Fruit fly (Drosophila melanogaster) whole organism, embryonic: ENCODE results near the gene CG17283.

Experiments used
- Asciz ChIP-seq: fragments of 200-800 bp; sonication (Bioruptor generic); optimal IDR thresholded peaks from 2 replicates; lab custom pipeline; 2017; ENCODE audit warnings: missing biosample characterization, mild to moderate bottlenecking, missing genetic modification characterization, missing genetic modification reagents
- Atf3 ChIP-seq: fragments of 200-800 bp; sonication (Bioruptor generic); optimal IDR thresholded peaks from 3 replicates; lab custom pipeline; 2016; ENCODE audit warnings: missing biosample characterization, missing genetic modification characterization
- Blimp-1 ChIP-seq: fragments of 200-800 bp; sonication (Bioruptor generic); optimal IDR thresholded peaks from 3 replicates; lab custom pipeline; 2018; ENCODE audit warnings: missing biosample characterization, missing genetic modification characterization, mild to moderate bottlenecking, moderate library complexity, missing genetic modification reagents
- CG10462 ChIP-seq: fragments of 200-800 bp; sonication (Bioruptor generic); optimal IDR thresholded peaks from 2 replicates; lab custom pipeline; 2016; ENCODE audit warnings: missing biosample characterization, missing genetic modification characterization
- CG10959 ChIP-seq: fragments of 200-800 bp; sonication (Bioruptor generic); IDR thresholded peaks from 2 replicates; pipeline ENCODE4 v1.3.6; 2022; ENCODE audit warnings: missing biosample characterization, missing genetic modification characterization
- CG11398 ChIP-seq: fragments of 200-800 bp; sonication (Bioruptor generic); optimal IDR thresholded peaks from 2 replicates; lab custom pipeline; 2016; ENCODE audit warnings: missing biosample characterization, missing genetic modification characterization
- CG1233 ChIP-seq: fragments of 200-800 bp; sonication (Bioruptor generic); optimal IDR thresholded peaks from 4 replicates; lab custom pipeline; 2018; ENCODE audit warnings: missing biosample characterization, mild to moderate bottlenecking, missing genetic modification characterization
- CG12744 ChIP-seq: fragments of 200-800 bp; sonication (Bioruptor generic); optimal IDR thresholded peaks from 2 replicates; lab custom pipeline; 2016; ENCODE audit warnings: missing biosample characterization, missing genetic modification characterization
- CG13424 ChIP-seq: fragments of 200-800 bp; sonication (Bioruptor generic); optimal IDR thresholded peaks from 2 replicates; lab custom pipeline; 2019; ENCODE audit warnings: missing biosample characterization, mild to moderate bottlenecking, missing genetic modification characterization, moderate library complexity
- CG13894 ChIP-seq: fragments of 200-800 bp; sonication (Bioruptor generic); optimal IDR thresholded peaks from 3 replicates; lab custom pipeline; 2018; ENCODE audit warnings: missing biosample characterization, mild to moderate bottlenecking, missing genetic modification characterization, moderate library complexity
- CG14710 ChIP-seq: fragments of 200-800 bp; sonication (Bioruptor generic); optimal IDR thresholded peaks from 3 replicates; lab custom pipeline; 2019; ENCODE audit warnings: missing biosample characterization, mild to moderate bottlenecking, missing genetic modification characterization, moderate library complexity
- CG14860 ChIP-seq: fragments of 200-800 bp; sonication (Bioruptor generic); IDR thresholded peaks from 3 replicates; pipeline ENCODE4 v1.3.6; 2022; ENCODE audit warnings: missing biosample characterization, missing genetic modification characterization; ENCODE audit not compliant: partially characterized antibody
- CG1603 ChIP-seq: fragments of 200-800 bp; sonication (Bioruptor generic); optimal IDR thresholded peaks from 2 replicates; lab custom pipeline; 2019; ENCODE audit warnings: missing biosample characterization, mild to moderate bottlenecking, missing genetic modification characterization, moderate library complexity
- CG16863 ChIP-seq: fragments of 200-800 bp; sonication (Bioruptor generic); optimal IDR thresholded peaks from 3 replicates; lab custom pipeline; 2016; ENCODE audit warnings: missing biosample characterization, missing genetic modification characterization
- CG17186 ChIP-seq: fragments of 200-800 bp; sonication (Bioruptor generic); optimal IDR thresholded peaks from 3 replicates; lab custom pipeline; 2017; ENCODE audit warnings: missing biosample characterization, missing genetic modification reagents, missing genetic modification characterization
- CG17328 ChIP-seq: fragments of 200-800 bp; sonication (Bioruptor generic); IDR thresholded peaks from 2 replicates; pipeline ENCODE4 v1.3.6; 2022; ENCODE audit warnings: missing biosample characterization, missing genetic modification characterization
- CG17568 ChIP-seq: fragments of 200-800 bp; sonication (Bioruptor generic); optimal IDR thresholded peaks from 2 replicates; lab custom pipeline; 2018; ENCODE audit warnings: missing biosample characterization, mild to moderate bottlenecking, missing genetic modification characterization, moderate library complexity
- CG17829 ChIP-seq: fragments of 200-800 bp; optimal IDR thresholded peaks from 2 replicates; lab custom pipeline; 2019; ENCODE audit warnings: missing biosample characterization, mild to moderate bottlenecking, missing genetic modification characterization, moderate library complexity
- CG31224 ChIP-seq: fragments of 200-800 bp; sonication (Bioruptor generic); IDR thresholded peaks from 2 replicates; pipeline ENCODE4 v1.3.6; 2022; ENCODE audit warnings: missing biosample characterization, missing genetic modification characterization
- CG31388 ChIP-seq: fragments of 200-800 bp; sonication (Bioruptor generic); optimal IDR thresholded peaks from 2 replicates; lab custom pipeline; 2016; ENCODE audit warnings: missing biosample characterization, missing genetic modification characterization
- CG6683 ChIP-seq: fragments of 200-800 bp; sonication (Bioruptor generic); optimal IDR thresholded peaks from 2 replicates; lab custom pipeline; 2017; ENCODE audit warnings: missing biosample characterization, mild to moderate bottlenecking, missing genetic modification characterization, missing genetic modification reagents
- CG7963 ChIP-seq: fragments of 200-800 bp; sonication (Bioruptor generic); IDR thresholded peaks from 3 replicates; pipeline ENCODE4 v1.3.6; 2022; ENCODE audit warnings: missing biosample characterization, missing genetic modification characterization; ENCODE audit not compliant: partially characterized antibody
- CG8478 ChIP-seq: fragments of >200 bp; optimal IDR thresholded peaks from 2 replicates; lab custom pipeline; 2018
- CG8924 ChIP-seq: fragments of 200-800 bp; optimal IDR thresholded peaks from 3 replicates; lab custom pipeline; 2019; ENCODE audit warnings: missing biosample characterization, mild to moderate bottlenecking, missing genetic modification characterization, moderate library complexity
- Drgx ChIP-seq: fragments of 200-800 bp; sonication (Bioruptor generic); IDR thresholded peaks from 2 replicates; pipeline ENCODE4 v1.3.6; 2022; ENCODE audit warnings: missing biosample characterization, missing genetic modification characterization
- E2f2 ChIP-seq: fragments of 200-800 bp; sonication (Bioruptor generic); IDR thresholded peaks from 2 replicates; pipeline ENCODE4 v1.3.6; 2022; ENCODE audit warnings: missing biosample characterization, missing genetic modification characterization
- HLHmδ ChIP-seq: fragments of 200-800 bp; sonication (Bioruptor generic); optimal IDR thresholded peaks from 2 replicates; lab custom pipeline; 2018; ENCODE audit warnings: missing biosample characterization, mild to moderate bottlenecking, missing genetic modification characterization, moderate library complexity
- Jarid2 ChIP-seq: fragments of 200-800 bp; sonication (Bioruptor generic); optimal IDR thresholded peaks from 3 replicates; lab custom pipeline; 2017; ENCODE audit warnings: mild to moderate bottlenecking, missing biosample characterization, missing genetic modification reagents, missing genetic modification characterization
- Kr ChIP-seq: fragments of 200-800 bp; sonication (Bioruptor generic); optimal IDR thresholded peaks from 2 replicates; lab custom pipeline; 2017; ENCODE audit warnings: missing biosample characterization, mild to moderate bottlenecking, missing genetic modification characterization
- Mes4 ChIP-seq: fragments of 200-800 bp; sonication (Bioruptor generic); optimal IDR thresholded peaks from 2 replicates; lab custom pipeline; 2016; ENCODE audit warnings: missing biosample characterization, missing genetic modification characterization
- NK7.1 ChIP-seq: fragments of 200-800 bp; sonication (Bioruptor generic); optimal IDR thresholded peaks from 3 replicates; lab custom pipeline; 2016; ENCODE audit warnings: missing biosample characterization, missing genetic modification characterization
- Nf-YA ChIP-seq: fragments of 200-800 bp; sonication (Bioruptor generic); IDR thresholded peaks from 2 replicates; pipeline ENCODE4 v1.3.6; 2022; ENCODE audit warnings: missing biosample characterization, missing genetic modification characterization
- Oaz ChIP-seq: fragments of 200-800 bp; sonication (Bioruptor generic); IDR thresholded peaks from 2 replicates; pipeline ENCODE4 v1.3.6; 2022; ENCODE audit warnings: missing biosample characterization, missing genetic modification characterization
- PHDP ChIP-seq: fragments of 200-800 bp; sonication (Bioruptor generic); optimal IDR thresholded peaks from 3 replicates; lab custom pipeline; 2018; ENCODE audit warnings: missing biosample characterization, mild to moderate bottlenecking, missing genetic modification characterization, moderate library complexity
- Scr ChIP-seq: fragments of 200-800 bp; sonication (Bioruptor generic); IDR thresholded peaks from 2 replicates; pipeline ENCODE4 v1.3.6; 2022; ENCODE audit warnings: missing biosample characterization, missing genetic modification characterization; ENCODE audit not compliant: partially characterized antibody
- Ssrp ChIP-seq: fragments of 200-800 bp; sonication (Bioruptor generic); optimal IDR thresholded peaks from 2 replicates; lab custom pipeline; 2018; ENCODE audit warnings: missing biosample characterization, mild to moderate bottlenecking, missing genetic modification characterization, moderate library complexity
- Tbp ChIP-seq: fragments of >200 bp; optimal IDR thresholded peaks from 2 replicates; lab custom pipeline; 2018; ENCODE audit warnings: missing biosample characterization, missing genetic modification characterization
- abd-A ChIP-seq: fragments of 200-800 bp; sonication (Bioruptor generic); optimal IDR thresholded peaks from 3 replicates; lab custom pipeline; 2019; ENCODE audit warnings: missing biosample characterization, mild to moderate bottlenecking, missing genetic modification characterization, moderate library complexity
- ap ChIP-seq: fragments of 200-800 bp; sonication (Bioruptor generic); IDR thresholded peaks from 2 replicates; pipeline ENCODE4 v1.3.6; 2022; ENCODE audit warnings: missing biosample characterization, missing genetic modification characterization
- dmrt99B ChIP-seq: fragments of 200-800 bp; sonication (Bioruptor generic); optimal IDR thresholded peaks from 2 replicates; lab custom pipeline; 2018; ENCODE audit warnings: missing biosample characterization, mild to moderate bottlenecking, missing genetic modification characterization, moderate library complexity
- dpn ChIP-seq, 2 experiments: fragments of 200-800 bp; sonication (Bioruptor generic); optimal IDR thresholded peaks; 3 replicates each; lab custom pipeline; 2016; ENCODE audit warnings: missing biosample characterization in 2 of 2, missing genetic modification characterization in 2 of 2
- fd64A ChIP-seq: fragments of 200-800 bp; sonication (Bioruptor generic); optimal IDR thresholded peaks from 3 replicates; lab custom pipeline; 2018; ENCODE audit warnings: missing biosample characterization, mild to moderate bottlenecking, missing genetic modification characterization
- gem ChIP-seq: fragments of 200-800 bp; sonication (Bioruptor generic); optimal IDR thresholded peaks from 2 replicates; lab custom pipeline; 2019; ENCODE audit warnings: missing biosample characterization, mild to moderate bottlenecking, missing genetic modification characterization, moderate library complexity
- gro ChIP-seq: fragments of 200-800 bp; sonication (Bioruptor generic); optimal IDR thresholded peaks from 2 replicates; lab custom pipeline; 2016; ENCODE audit warnings: missing biosample characterization, missing genetic modification characterization
- hbn ChIP-seq: fragments of 200-800 bp; sonication (Bioruptor generic); IDR thresholded peaks from 2 replicates; pipeline ENCODE4 v1.3.6; 2022; ENCODE audit warnings: missing biosample characterization, missing genetic modification characterization; ENCODE audit not compliant: partially characterized antibody
- hth ChIP-seq: fragments of >200 bp; optimal IDR thresholded peaks from 2 replicates; lab custom pipeline; 2017; ENCODE audit warnings: inconsistent platforms
- klu ChIP-seq: fragments of 200-800 bp; sonication (Bioruptor generic); IDR thresholded peaks from 2 replicates; pipeline ENCODE4 v1.3.6; 2022; ENCODE audit warnings: missing biosample characterization, missing genetic modification characterization
- nerfin-1 ChIP-seq: fragments of 200-800 bp; sonication (Bioruptor generic); optimal IDR thresholded peaks from 3 replicates; lab custom pipeline; 2019; ENCODE audit warnings: missing biosample characterization, mild to moderate bottlenecking, missing genetic modification characterization, moderate library complexity
- salm ChIP-seq: fragments of 200-800 bp; sonication (Bioruptor generic); optimal IDR thresholded peaks from 2 replicates; lab custom pipeline; 2018; ENCODE audit warnings: missing biosample characterization, mild to moderate bottlenecking, missing genetic modification characterization
- toy ChIP-seq: fragments of 200-800 bp; sonication (Bioruptor generic); IDR thresholded peaks from 2 replicates; pipeline ENCODE4 v1.3.6; 2022; ENCODE audit warnings: missing biosample characterization, missing genetic modification characterization
- trem ChIP-seq: fragments of 200-800 bp; optimal IDR thresholded peaks from 3 replicates; lab custom pipeline; 2019; ENCODE audit warnings: missing biosample characterization, mild to moderate bottlenecking, missing genetic modification characterization, moderate library complexity

The CG17283 gene

dm6 chr3R:17400675-17401118 lies 7.0 kb upstream of the CG17283 start:
- peak; percentile 53 for TF ChIP-seq CG14710 (tag; lab: Kevin White, UChicago)
- TF ChIP-seq CG16863 (GFP tag; lab: Kevin White, UChicago): no peak
- no peak for TF ChIP-seq CG17186 (GFP tag; lab: Kevin White, UChicago)
- no peak for TF ChIP-seq HLHmδ (GFP tag; lab: Kevin White, UChicago)
- TF ChIP-seq Mes4: no peak
- no peak for TF ChIP-seq Scr (GFP tag; lab: Robert Waterston, UW)
- no peak for TF ChIP-seq CG17328 (GFP tag; lab: Robert Waterston, UW)
- TF ChIP-seq trem (tag; lab: Kevin White, UChicago): peak; percentile 30
- TF ChIP-seq fd64A (GFP tag; lab: Kevin White, UChicago): no peak
- TF ChIP-seq Ssrp (tag; lab: Kevin White, UChicago): no peak
- TF ChIP-seq CG6683 (GFP tag; lab: Kevin White, UChicago): no peak
- peak; percentile 59 for TF ChIP-seq CG1233
- TF ChIP-seq CG1603 (tag; lab: Kevin White, UChicago): peak; percentile 32
- TF ChIP-seq E2f2 (GFP tag; lab: Robert Waterston, UW): no peak
- TF ChIP-seq CG8924 (tag; lab: Kevin White, UChicago): no peak
- peak; percentile 60 for TF ChIP-seq Drgx (GFP tag; lab: Robert Waterston, UW)
- no peak for TF ChIP-seq hbn (GFP tag; lab: Robert Waterston, UW)
- TF ChIP-seq CG17568 (GFP tag; lab: Kevin White, UChicago): no peak
- peak; percentile 38 for TF ChIP-seq Asciz
- no peak for TF ChIP-seq Tbp (GFP tag; lab: Kevin White, UChicago)
- TF ChIP-seq CG11398 (GFP tag; lab: Kevin White, UChicago): no peak
- TF ChIP-seq gem: peak; percentile 76
- TF ChIP-seq salm (tag; lab: Kevin White, UChicago): no peak
- no peak for TF ChIP-seq gro (GFP tag; lab: Kevin White, UChicago)
- TF ChIP-seq Nf-YA (GFP tag; lab: Robert Waterston, UW): no peak
- no peak for TF ChIP-seq CG31224 (GFP tag; lab: Robert Waterston, UW)
- no peak for TF ChIP-seq PHDP (tag; lab: Kevin White, UChicago)
- no peak for TF ChIP-seq Jarid2 (GFP tag; lab: Kevin White, UChicago)
- no peak for TF ChIP-seq dpn (GFP tag; optimal IDR thresholded peaks at IDR 0.05; lab: Kevin White, UChicago)
- no peak for TF ChIP-seq CG31388 (GFP tag; lab: Kevin White, UChicago)
- TF ChIP-seq nerfin-1 (tag; lab: Kevin White, UChicago): peak; percentile 49
- TF ChIP-seq klu: no peak
- TF ChIP-seq CG13424: no peak
- TF ChIP-seq dmrt99B: peak; percentile 78
- no peak for TF ChIP-seq CG10959
- no peak for TF ChIP-seq abd-A (tag; lab: Kevin White, UChicago)
- TF ChIP-seq toy (GFP tag; lab: Robert Waterston, UW): no peak
- TF ChIP-seq Atf3: no peak
- TF ChIP-seq CG13894 (tag; lab: Kevin White, UChicago): no peak
- TF ChIP-seq CG17829 (tag; lab: Kevin White, UChicago): peak; percentile 33
- no peak for TF ChIP-seq Kr
- TF ChIP-seq CG7963 (GFP tag; lab: Robert Waterston, UW): no peak
- peak; percentile 69 for TF ChIP-seq Blimp-1
- TF ChIP-seq CG12744 (GFP tag; lab: Kevin White, UChicago): no peak
- TF ChIP-seq Oaz (GFP tag; lab: Robert Waterston, UW): no peak
- TF ChIP-seq NK7.1 (GFP tag; lab: Kevin White, UChicago): no peak
- no peak for TF ChIP-seq CG14860
- TF ChIP-seq CG10462 (GFP tag; lab: Kevin White, UChicago): no peak
- no peak for TF ChIP-seq hth (lab: Kevin White, UChicago)
- no peak for TF ChIP-seq CG8478 (lab: Kevin White, UChicago)
- TF ChIP-seq ap (GFP tag; lab: Robert Waterston, UW): no peak
